Fruit fly (Drosophila melanogaster) whole organism, embryonic: Measurements from ENCODE around the gene pygo.

ENCODE experiments used
- ATbp ChIP-seq: fragments of 200-800 bp; sonication (Bioruptor generic); optimal IDR thresholded peaks from 2 replicates; lab custom pipeline; 2017; ENCODE audit warnings: missing biosample characterization, mild to moderate bottlenecking, missing genetic modification characterization, missing genetic modification reagents
- Atf6 ChIP-seq: fragments of 200-800 bp; sonication (Bioruptor generic); IDR thresholded peaks from 2 replicates; pipeline ENCODE4 v1.3.6; 2022; ENCODE audit warnings: missing biosample characterization, missing genetic modification characterization
- Bdp1 ChIP-seq: fragments of 200-800 bp; sonication (Bioruptor generic); optimal IDR thresholded peaks from 3 replicates; lab custom pipeline; 2016; ENCODE audit warnings: missing biosample characterization, missing genetic modification characterization
- Blimp-1 ChIP-seq: fragments of 200-800 bp; sonication (Bioruptor generic); optimal IDR thresholded peaks from 3 replicates; lab custom pipeline; 2018; ENCODE audit warnings: missing biosample characterization, missing genetic modification characterization, mild to moderate bottlenecking, moderate library complexity, missing genetic modification reagents
- CG10431 ChIP-seq: fragments of 200-800 bp; sonication (Bioruptor generic); optimal IDR thresholded peaks from 3 replicates; lab custom pipeline; 2018; ENCODE audit warnings: missing biosample characterization, mild to moderate bottlenecking, missing genetic modification characterization
- CG10654 ChIP-seq: fragments of 200-800 bp; sonication (Bioruptor generic); optimal IDR thresholded peaks from 2 replicates; lab custom pipeline; 2016; ENCODE audit warnings: missing biosample characterization, missing genetic modification characterization
- CG11504 ChIP-seq: fragments of 200-800 bp; sonication (Bioruptor generic); optimal IDR thresholded peaks from 3 replicates; lab custom pipeline; 2019; ENCODE audit warnings: missing biosample characterization, mild to moderate bottlenecking, missing genetic modification characterization, moderate library complexity
- CG11695 ChIP-seq: fragments of 200-800 bp; sonication (Bioruptor generic); IDR thresholded peaks from 3 replicates; pipeline ENCODE4 v1.3.6; 2022; ENCODE audit warnings: missing biosample characterization, missing genetic modification characterization
- CG12071 ChIP-seq: fragments of 200-800 bp; sonication (Bioruptor generic); optimal IDR thresholded peaks from 3 replicates; lab custom pipeline; 2018; ENCODE audit warnings: missing biosample characterization, mild to moderate bottlenecking, missing genetic modification characterization
- CG12769 ChIP-seq: fragments of 200-800 bp; sonication (Bioruptor generic); optimal IDR thresholded peaks from 2 replicates; lab custom pipeline; 2019; ENCODE audit warnings: missing biosample characterization, mild to moderate bottlenecking, missing genetic modification characterization, moderate library complexity
- CG13123 ChIP-seq: fragments of 200-800 bp; sonication (Bioruptor generic); optimal IDR thresholded peaks from 2 replicates; lab custom pipeline; 2016; ENCODE audit warnings: missing biosample characterization, missing genetic modification characterization
- CG14050 ChIP-seq: fragments of 200-800 bp; sonication (Bioruptor generic); IDR thresholded peaks from 3 replicates; pipeline ENCODE4 v1.3.6; 2022; ENCODE audit warnings: missing biosample characterization, missing genetic modification characterization
- CG14710 ChIP-seq: fragments of 200-800 bp; sonication (Bioruptor generic); optimal IDR thresholded peaks from 3 replicates; lab custom pipeline; 2019; ENCODE audit warnings: missing biosample characterization, mild to moderate bottlenecking, missing genetic modification characterization, moderate library complexity
- CG15011 ChIP-seq: fragments of 200-800 bp; sonication (Bioruptor generic); optimal IDR thresholded peaks from 3 replicates; lab custom pipeline; 2018; ENCODE audit warnings: missing biosample characterization, mild to moderate bottlenecking, missing genetic modification characterization
- CG1529 ChIP-seq: fragments of 200-800 bp; sonication (Bioruptor generic); optimal IDR thresholded peaks from 3 replicates; lab custom pipeline; 2018; ENCODE audit warnings: missing biosample characterization, missing genetic modification characterization
- CG15696 ChIP-seq: fragments of 200-800 bp; sonication (Bioruptor generic); optimal IDR thresholded peaks from 2 replicates; lab custom pipeline; 2019; ENCODE audit warnings: missing biosample characterization, mild to moderate bottlenecking, missing genetic modification characterization, moderate library complexity
- CG1602 ChIP-seq: fragments of 200-800 bp; sonication (Bioruptor generic); optimal IDR thresholded peaks from 3 replicates; lab custom pipeline; 2016; ENCODE audit warnings: missing biosample characterization, missing genetic modification characterization
- CG16863 ChIP-seq: fragments of 200-800 bp; sonication (Bioruptor generic); optimal IDR thresholded peaks from 3 replicates; lab custom pipeline; 2016; ENCODE audit warnings: missing biosample characterization, missing genetic modification characterization
- CG18764 ChIP-seq: fragments of 200-800 bp; sonication (Bioruptor generic); optimal IDR thresholded peaks from 3 replicates; lab custom pipeline; 2016; ENCODE audit warnings: missing biosample characterization, missing genetic modification characterization
- CG3281 ChIP-seq: fragments of 200-800 bp; sonication (Bioruptor generic); optimal IDR thresholded peaks from 3 replicates; lab custom pipeline; 2017; ENCODE audit warnings: missing biosample characterization, mild to moderate bottlenecking, missing genetic modification characterization
- CG3838 ChIP-seq: fragments of 200-800 bp; sonication (Bioruptor generic); optimal IDR thresholded peaks from 3 replicates; lab custom pipeline; 2016; ENCODE audit warnings: missing biosample characterization, missing genetic modification characterization
- CG4424 ChIP-seq: fragments of 200-800 bp; sonication (Bioruptor generic); optimal IDR thresholded peaks from 3 replicates; lab custom pipeline; 2016; ENCODE audit warnings: missing biosample characterization, missing genetic modification characterization
- CG6254 ChIP-seq: fragments of 200-800 bp; sonication (Bioruptor generic); optimal IDR thresholded peaks from 3 replicates; lab custom pipeline; 2017; ENCODE audit warnings: mild to moderate bottlenecking, missing biosample characterization, missing genetic modification reagents, missing genetic modification characterization
- CG7556 ChIP-seq: fragments of 200-800 bp; sonication (Bioruptor generic); optimal IDR thresholded peaks from 2 replicates; lab custom pipeline; 2017; ENCODE audit warnings: missing biosample characterization, mild to moderate bottlenecking, missing genetic modification characterization
- CG7839 ChIP-seq: fragments of 200-800 bp; sonication (Bioruptor generic); optimal IDR thresholded peaks from 3 replicates; lab custom pipeline; 2018; ENCODE audit warnings: missing biosample characterization, mild to moderate bottlenecking, missing genetic modification characterization, moderate library complexity
- CG9797 ChIP-seq: fragments of 200-800 bp; sonication (Bioruptor generic); optimal IDR thresholded peaks from 3 replicates; lab custom pipeline; 2018; ENCODE audit warnings: missing biosample characterization, mild to moderate bottlenecking, missing genetic modification characterization
- D ChIP-seq, 2 experiments: fragments of 200-800 bp in 1 of 2; fragments of >200 bp in 1 of 2; sonication (Bioruptor generic) in 1 of 2; optimal IDR thresholded peaks; 2 replicates in 1 of 2; 3 replicates in 1 of 2; lab custom pipeline; 2017; ENCODE audit warnings: mild to moderate bottlenecking in 1 of 2, missing biosample characterization in 1 of 2, missing genetic modification characterization in 1 of 2, missing genetic modification reagents in 1 of 2
- Dad ChIP-seq: fragments of 200-800 bp; sonication (Bioruptor generic); optimal IDR thresholded peaks from 3 replicates; lab custom pipeline; 2016; ENCODE audit warnings: missing biosample characterization, missing genetic modification characterization
- Dip2 ChIP-seq: fragments of 200-800 bp; sonication (Bioruptor generic); IDR thresholded peaks from 2 replicates; pipeline ENCODE4 v1.3.6; 2022; ENCODE audit warnings: missing biosample characterization, missing genetic modification characterization
- Fer1 ChIP-seq: fragments of 200-800 bp; sonication (Bioruptor generic); optimal IDR thresholded peaks from 2 replicates; lab custom pipeline; 2017; ENCODE audit warnings: missing biosample characterization, mild to moderate bottlenecking, missing genetic modification characterization
- Hr78 ChIP-seq, 2 experiments: fragments of 200-800 bp in 1 of 2; fragments of >200 bp in 1 of 2; sonication (Bioruptor generic) in 1 of 2; optimal IDR thresholded peaks; 2 replicates each; lab custom pipeline; 2017 to 2019; ENCODE audit warnings: missing biosample characterization in 2 of 2, missing genetic modification characterization in 2 of 2, mild to moderate bottlenecking in 1 of 2, moderate library complexity in 1 of 2
- Ssrp ChIP-seq: fragments of 200-800 bp; sonication (Bioruptor generic); optimal IDR thresholded peaks from 2 replicates; lab custom pipeline; 2018; ENCODE audit warnings: missing biosample characterization, mild to moderate bottlenecking, missing genetic modification characterization, moderate library complexity
- Trl ChIP-seq, 3 experiments: fragments of >200 bp in 2 of 3; fragments of 200-800 bp in 1 of 3; sonication (Bioruptor generic) in 1 of 3; optimal IDR thresholded peaks; 2 replicates in 1 of 3; 3 replicates in 2 of 3; lab custom pipeline; 2016 to 2017; ENCODE audit warnings: missing biosample characterization in 1 of 3, missing genetic modification characterization in 1 of 3
- YL-1 ChIP-seq: fragments of 200-800 bp; sonication (Bioruptor generic); optimal IDR thresholded peaks from 3 replicates; lab custom pipeline; 2017; ENCODE audit warnings: missing biosample characterization, mild to moderate bottlenecking, missing genetic modification characterization
- ac ChIP-seq: fragments of 200-800 bp; sonication (Bioruptor generic); optimal IDR thresholded peaks from 3 replicates; lab custom pipeline; 2017; ENCODE audit warnings: missing biosample characterization, mild to moderate bottlenecking, missing genetic modification characterization
- aop ChIP-seq: fragments of 200-800 bp; sonication (Bioruptor generic); IDR thresholded peaks from 2 replicates; pipeline ENCODE4 v1.3.6; 2022; ENCODE audit warnings: missing biosample characterization, missing genetic modification characterization
- ato ChIP-seq: fragments of 200-800 bp; sonication (Bioruptor generic); IDR thresholded peaks from 2 replicates; pipeline ENCODE4 v1.3.6; 2022; ENCODE audit warnings: missing biosample characterization, missing genetic modification characterization; ENCODE audit not compliant: partially characterized antibody
- bab2 ChIP-seq: fragments of 200-800 bp; sonication (Bioruptor generic); optimal IDR thresholded peaks from 2 replicates; lab custom pipeline; 2016; ENCODE audit warnings: missing biosample characterization, missing genetic modification characterization
- cas ChIP-seq: fragments of 200-800 bp; sonication (Bioruptor generic); IDR thresholded peaks from 2 replicates; pipeline ENCODE4 v1.3.6; 2022; ENCODE audit warnings: missing biosample characterization, missing genetic modification characterization
- cato ChIP-seq: fragments of 200-800 bp; sonication (Bioruptor generic); optimal IDR thresholded peaks from 2 replicates; lab custom pipeline; 2016; ENCODE audit warnings: missing biosample characterization, missing genetic modification characterization, borderline replicate concordance
- crol ChIP-seq: fragments of 200-800 bp; sonication (Bioruptor generic); IDR thresholded peaks from 2 replicates; pipeline ENCODE4 v1.3.6; 2022; ENCODE audit warnings: missing biosample characterization, missing genetic modification characterization
- dan ChIP-seq: fragments of 200-800 bp; sonication (Bioruptor generic); IDR thresholded peaks from 2 replicates; pipeline ENCODE4 v1.3.6; 2022; ENCODE audit warnings: missing biosample characterization, missing genetic modification characterization
- fd64A ChIP-seq: fragments of 200-800 bp; sonication (Bioruptor generic); optimal IDR thresholded peaks from 3 replicates; lab custom pipeline; 2018; ENCODE audit warnings: missing biosample characterization, mild to moderate bottlenecking, missing genetic modification characterization
- mirr ChIP-seq: fragments of 200-800 bp; sonication (Bioruptor generic); optimal IDR thresholded peaks from 3 replicates; lab custom pipeline; 2018; ENCODE audit warnings: missing biosample characterization, mild to moderate bottlenecking, missing genetic modification characterization
- pb ChIP-seq: fragments of 200-800 bp; sonication (Bioruptor generic); optimal IDR thresholded peaks from 3 replicates; lab custom pipeline; 2016; ENCODE audit warnings: missing biosample characterization, missing genetic modification characterization
- sd ChIP-seq: fragments of 200-800 bp; sonication (Bioruptor generic); optimal IDR thresholded peaks from 3 replicates; lab custom pipeline; 2018; ENCODE audit warnings: missing biosample characterization, mild to moderate bottlenecking, missing genetic modification characterization, moderate library complexity
- sens-2 ChIP-seq: fragments of 200-800 bp; sonication (Bioruptor generic); IDR thresholded peaks from 2 replicates; pipeline ENCODE4 v1.3.6; 2022; ENCODE audit warnings: missing biosample characterization, missing genetic modification characterization
- tgo ChIP-seq: fragments of 200-800 bp; sonication (Bioruptor generic); IDR thresholded peaks from 3 replicates; pipeline ENCODE4 v1.3.6; 2022; ENCODE audit warnings: missing biosample characterization, missing genetic modification characterization
- tin ChIP-seq: fragments of 200-800 bp; sonication (Bioruptor generic); optimal IDR thresholded peaks from 3 replicates; lab custom pipeline; 2016; ENCODE audit warnings: missing biosample characterization, missing genetic modification characterization
- tio ChIP-seq: fragments of 200-800 bp; sonication (Bioruptor generic); optimal IDR thresholded peaks from 2 replicates; lab custom pipeline; 2017; ENCODE audit warnings: missing biosample characterization, missing genetic modification characterization, inconsistent platforms

Gene pygo

dm6 chr3R:31550910-31551309 is 29.6 kb downstream of the pygo start (continued):
- TF ChIP-seq CG10431 (peak; percentile 2), CG18764 (GFP tag; lab: Kevin White, UChicago) (peak; percentile 52), CG3281 (GFP tag; lab: Kevin White, UChicago) (no peak), dan (GFP tag; lab: Robert Waterston, UW) (no peak), Dad (GFP tag; lab: Kevin White, UChicago) (no peak), ato (GFP tag; lab: Robert Waterston, UW) (no peak), CG15011 (GFP tag; lab: Kevin White, UChicago) (peak; percentile 64), mirr (peak; percentile 25), CG3838 (GFP tag; lab: Kevin White, UChicago) (peak; percentile 58), tio (GFP tag; lab: Kevin White, UChicago) (peak; percentile 5), pb (GFP tag; lab: Kevin White, UChicago) (peak; percentile 14), ac (GFP tag; lab: Kevin White, UChicago) (peak; percentile 97), Trl (optimal IDR thresholded peaks at IDR 0.05; lab: Kevin White, UChicago) (no peak), Trl (GFP tag; optimal IDR thresholded peaks at IDR 0.05; lab: Kevin White, UChicago) (peak; percentile 51), Dip2 (no peak), CG4424 (peak; percentile 13), CG13123 (GFP tag; lab: Kevin White, UChicago) (no peak), Bdp1 (GFP tag; lab: Kevin White, UChicago) (peak; percentile 55), CG11504 (tag; lab: Kevin White, UChicago) (no peak), sens-2 (peak; percentile 47; the same call in 1 of the 2 replicates), Fer1 (GFP tag; lab: Kevin White, UChicago) (no peak), CG1602 (GFP tag; lab: Kevin White, UChicago) (peak; percentile 50), Hr78 (GFP tag; optimal IDR thresholded peaks at IDR 0.05; lab: Kevin White, UChicago) (no peak), CG12769 (tag; lab: Kevin White, UChicago) (peak; percentile 10), sd (tag; lab: Kevin White, UChicago) (peak; percentile 7), CG6254 (GFP tag; lab: Kevin White, UChicago) (peak; percentile 62), D (optimal IDR thresholded peaks at IDR 0.05; lab: Kevin White, UChicago) (no peak), D (GFP tag; optimal IDR thresholded peaks at IDR 0.05; lab: Kevin White, UChicago) (peak; percentile 73), cas (GFP tag; lab: Robert Waterston, UW) (no peak), CG12071 (GFP tag; lab: Kevin White, UChicago) (peak; percentile 43), CG10654 (peak; percentile 47), crol (no peak), bab2 (peak; percentile 62), Atf6 (GFP tag; lab: Robert Waterston, UW) (no peak), ATbp (GFP tag; lab: Kevin White, UChicago) (peak; percentile 76), Ssrp (no peak), CG11695 (GFP tag; lab: Robert Waterston, UW) (0 out of 3 replicates have a peak, but pooled peaks have one; percentile 21), CG7556 (peak; percentile 53), tin (GFP tag; lab: Kevin White, UChicago) (peak; percentile 10), aop (GFP tag; lab: Robert Waterston, UW) (no peak), CG7839 (tag; lab: Kevin White, UChicago) (peak; percentile 15), CG16863 (GFP tag; lab: Kevin White, UChicago) (peak; percentile 45), fd64A (GFP tag; lab: Kevin White, UChicago) (peak; percentile 73), CG14050 (GFP tag; lab: Robert Waterston, UW) (no peak), YL-1 (GFP tag; lab: Kevin White, UChicago) (peak; percentile 68), CG15696 (tag; lab: Kevin White, UChicago) (peak; percentile 98), Blimp-1 (GFP tag; lab: Kevin White, UChicago) (peak; percentile 62), CG9797 (GFP tag; lab: Kevin White, UChicago) (peak; percentile 18), CG14710 (tag; lab: Kevin White, UChicago) (peak; percentile 87), cato (peak; percentile 43), tgo (GFP tag; lab: Robert Waterston, UW) (no peak), CG1529 (GFP tag; lab: Kevin White, UChicago) (peak; percentile 53)
